Fruit fly (Drosophila melanogaster) ovary, adult (tissue): ENCODE results near the gene CG3635.

ENCODE experiments used
- CG17801 ChIP-seq: fragments of 200-800 bp; optimal IDR thresholded peaks from 2 replicates; lab custom pipeline; 2019; ENCODE audit warnings: missing biosample characterization, mild to moderate bottlenecking, missing genetic modification characterization, moderate library complexity; ENCODE audit not compliant: partially characterized antibody

CG3635 gene

DNA sequence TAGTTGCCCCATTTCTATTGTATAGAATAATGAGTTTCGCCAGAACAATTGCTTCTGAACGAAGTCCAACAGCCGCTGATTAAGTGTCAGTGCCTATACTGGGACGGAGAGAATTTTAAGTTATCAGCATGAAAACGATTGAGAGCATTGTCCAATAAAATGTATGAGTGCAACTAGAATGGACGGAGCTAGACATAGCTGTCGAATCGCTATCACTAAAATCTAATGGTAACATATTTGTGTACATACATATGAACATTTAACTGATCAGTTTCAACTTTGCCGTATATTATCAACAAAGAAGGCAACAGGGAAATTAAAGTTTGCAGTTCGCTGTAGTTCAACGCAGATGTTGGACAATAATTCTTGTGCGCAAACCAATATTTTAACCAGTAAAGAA, at the start of gene CG3635:
CG3635 (plus strand) TSS at position 315 of the 400 bp plus-strand sequence.
- TF ChIP-seq CG17801 (GFP tag; lab: Kevin White, UChicago), result no peak

dm6 chr2L:22129581-22130300, 45.5 kb upstream of the CG3635 start, which contains the start of gene CycK:
Gene CycK, minus strand, starts transcription at chr2L:22130142.
- no peak for TF ChIP-seq CG17801 (GFP tag; lab: Kevin White, UChicago)

- no peak for TF ChIP-seq CG17801 (GFP tag; lab: Kevin White, UChicago)
These were observed 44.0 kb upstream of the CG3635 start, which contains the start of gene CG42748 for dm6 chr2L:22131171-22131675. Gene CG42748, plus strand, starts transcription at chr2L:22131221.

dm6 chr2L:22132984-22133383, 42.2 kb upstream of the CG3635 start:
- TF ChIP-seq CG17801 (GFP tag; lab: Kevin White, UChicago), result no peak

dm6 chr2L:22134091-22134730, 41.0 kb upstream of the CG3635 start:
- no peak for TF ChIP-seq CG17801 (GFP tag; lab: Kevin White, UChicago)

- no peak for TF ChIP-seq CG17801 (GFP tag; lab: Kevin White, UChicago)
These were observed 35.9 kb upstream of the CG3635 start for dm6 chr2L:22139354-22139753.

DNA sequence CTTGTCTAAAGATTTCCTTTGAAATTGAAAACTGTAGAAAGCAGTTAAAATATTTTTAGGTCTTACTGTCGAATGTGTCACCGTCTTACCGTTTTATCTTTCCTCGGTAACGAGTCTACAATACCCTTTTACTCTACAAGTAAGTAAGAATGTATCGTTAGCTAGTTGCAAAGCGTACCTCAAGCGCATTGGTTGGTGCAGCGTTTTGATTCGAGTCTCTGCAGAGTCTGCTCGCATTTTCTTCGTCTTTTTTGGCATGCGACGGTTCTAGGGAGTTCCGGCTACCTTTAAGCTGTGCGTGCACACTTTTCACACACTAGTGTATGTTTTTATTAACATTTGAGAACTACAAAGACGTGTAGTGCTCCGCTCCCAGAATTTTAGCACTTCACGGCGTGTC, 35.3 kb upstream of the CG3635 start:
- no peak for TF ChIP-seq CG17801 (GFP tag; lab: Kevin White, UChicago)

DNA sequence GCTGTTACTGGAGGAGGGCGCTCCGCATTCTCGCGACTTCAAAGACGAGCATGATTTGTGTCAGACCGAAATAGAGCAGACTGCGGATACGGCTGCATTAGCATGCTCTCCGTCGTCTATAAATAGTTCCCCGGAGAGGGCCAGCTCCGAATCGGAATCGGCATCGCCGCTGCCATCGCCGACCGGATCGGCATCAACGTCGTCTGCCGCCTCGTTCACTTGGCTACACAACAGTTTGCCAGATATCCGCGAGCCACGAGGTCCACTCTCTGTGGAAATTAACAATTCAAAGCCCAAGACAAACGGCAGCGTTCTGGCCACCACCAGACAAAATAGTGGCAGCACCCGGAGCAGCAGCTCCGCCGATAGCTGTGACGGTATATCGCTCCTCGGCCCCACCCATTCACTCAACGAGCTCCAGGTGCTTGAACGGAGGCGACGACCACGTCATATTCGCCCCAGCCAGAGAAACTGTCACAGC, 32.5 kb upstream of the CG3635 start:
- no peak for TF ChIP-seq CG17801 (GFP tag; lab: Kevin White, UChicago)

DNA sequence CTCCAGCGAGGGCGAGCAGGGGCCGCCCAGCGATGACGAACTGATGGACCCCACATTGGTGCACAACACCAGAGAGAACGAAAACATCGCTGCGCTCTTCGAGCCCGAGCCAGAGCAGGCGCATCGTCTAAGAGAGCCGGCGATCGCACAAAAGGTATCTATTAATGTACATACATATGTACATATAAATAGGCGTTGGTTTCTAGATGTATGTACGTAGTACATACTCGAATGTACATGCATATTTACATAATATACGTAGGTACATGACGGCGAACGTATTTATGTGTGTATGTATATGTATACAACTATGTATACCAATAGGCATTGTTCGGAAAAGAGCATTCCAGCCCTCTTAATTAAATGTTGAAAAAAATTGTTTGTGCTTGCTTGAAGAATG, 31.1 kb upstream of the CG3635 start:
- TF ChIP-seq CG17801 (GFP tag; lab: Kevin White, UChicago), result no peak

DNA sequence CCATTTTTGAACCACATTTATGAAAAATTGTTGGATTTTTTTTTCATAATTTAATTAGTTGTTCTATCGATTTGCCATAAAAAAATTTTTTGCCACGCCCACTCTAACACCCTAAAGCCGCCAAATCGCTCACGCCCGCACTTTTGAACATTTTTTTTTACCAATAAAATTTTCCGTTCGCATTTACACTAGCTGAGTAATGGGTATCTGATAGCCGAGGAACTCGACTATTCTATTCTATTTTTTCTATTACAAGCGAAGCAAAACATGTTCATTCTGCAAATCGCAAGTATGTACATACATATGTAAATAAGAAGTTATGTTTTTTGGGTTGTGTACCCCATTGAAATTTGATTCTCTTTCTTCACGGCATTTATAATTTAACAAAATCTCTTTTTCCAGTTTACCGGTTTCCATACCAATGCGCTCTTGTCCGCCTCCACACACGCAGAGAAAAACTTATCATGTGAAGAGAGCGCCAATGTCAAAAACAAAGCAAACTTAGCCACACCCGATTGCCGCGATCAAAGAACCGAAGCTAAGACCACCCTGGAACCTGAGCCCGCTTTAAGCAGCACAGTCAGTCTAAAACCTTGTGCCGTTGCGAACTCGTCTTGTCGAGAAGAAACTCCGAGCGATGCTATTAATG, 29.8 kb upstream of the CG3635 start:
- no peak for TF ChIP-seq CG17801 (GFP tag; lab: Kevin White, UChicago)

dm6 chr2L:22146247-22146646, 29.0 kb upstream of the CG3635 start:
- TF ChIP-seq CG17801 (GFP tag; lab: Kevin White, UChicago), result no peak

DNA sequence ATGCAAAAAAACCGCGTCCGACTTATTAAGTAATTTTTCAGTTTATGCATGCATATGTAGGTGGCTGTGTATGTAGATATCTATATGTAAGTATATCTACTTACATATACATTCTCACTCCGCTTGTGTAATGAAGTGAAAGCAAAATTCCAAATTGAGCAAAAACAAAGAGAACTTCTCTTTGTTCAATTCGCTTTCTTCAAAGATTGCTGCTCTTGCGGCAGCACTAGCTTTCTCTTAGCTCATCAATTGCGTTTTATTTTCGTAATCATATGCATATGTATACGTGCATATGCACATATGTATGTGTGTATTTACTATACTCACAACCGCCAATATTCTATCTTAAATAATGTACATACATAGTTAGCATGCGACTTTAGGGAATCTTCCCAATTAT, 26.5 kb upstream of the CG3635 start:
- peak; percentile 68 for TF ChIP-seq CG17801 (GFP tag; lab: Kevin White, UChicago)

DNA sequence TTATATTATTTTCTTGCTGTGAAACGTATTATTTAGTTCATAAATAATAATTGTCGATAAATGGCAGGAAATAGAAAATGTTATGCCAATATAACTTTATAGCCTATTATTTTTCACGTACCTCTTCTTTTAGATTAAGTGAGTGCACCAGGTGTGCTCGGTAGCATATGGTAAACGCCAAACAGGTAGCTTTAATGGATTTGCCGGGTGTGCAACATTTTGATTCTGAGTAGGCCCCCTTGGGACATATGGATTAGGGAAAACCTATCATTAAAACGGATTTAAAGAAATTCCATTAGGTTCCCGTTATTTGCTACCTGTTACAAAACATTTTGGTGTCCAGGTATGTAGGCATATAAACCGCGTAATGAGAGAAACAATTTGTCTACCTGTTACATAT, 23.9 kb upstream of the CG3635 start, which contains the start of gene dunk:
dunk (plus strand) TSS at position 301 of the 400 bp plus-strand sequence.
- TF ChIP-seq CG17801 (GFP tag; lab: Kevin White, UChicago), result no peak

- no peak for TF ChIP-seq CG17801 (GFP tag; lab: Kevin White, UChicago)
These were observed 22.0 kb upstream of the CG3635 start for dm6 chr2L:22153246-22153645.

DNA sequence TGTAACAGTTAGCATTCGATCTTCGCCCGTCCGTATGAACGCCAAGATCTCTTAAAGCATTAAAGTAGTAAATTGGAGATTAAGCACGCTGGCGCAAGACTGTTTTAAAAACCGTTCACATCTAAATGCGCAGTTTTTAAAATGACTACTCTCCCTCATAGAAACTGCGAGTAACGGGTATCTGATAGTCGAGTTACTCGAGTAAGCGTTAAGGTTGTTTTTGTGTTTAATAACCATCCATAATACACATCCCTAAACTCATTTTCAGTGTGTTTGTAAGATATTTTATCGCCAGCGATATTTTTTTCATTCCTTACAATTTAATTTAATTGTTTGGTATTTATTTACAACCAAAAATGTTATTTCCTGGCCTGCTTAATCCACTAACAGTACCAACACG, 15.4 kb upstream of the CG3635 start:
- no peak for TF ChIP-seq CG17801 (GFP tag; lab: Kevin White, UChicago)
